Fruit fly (Drosophila melanogaster) whole organism, prepupa: ENCODE data around the gene Nedd4.

Experiments used
- Blimp-1 ChIP-seq: fragments of 200-800 bp; sonication (Bioruptor generic); optimal IDR thresholded peaks from 3 replicates; lab custom pipeline; 2017; ENCODE audit warnings: missing biosample characterization, missing genetic modification characterization, mild to moderate bottlenecking, moderate library complexity, missing genetic modification reagents
- CG10669 ChIP-seq: fragments of 200-800 bp; sonication (Bioruptor generic); optimal IDR thresholded peaks from 3 replicates; lab custom pipeline; 2018; ENCODE audit warnings: missing biosample characterization, mild to moderate bottlenecking, missing genetic modification characterization, moderate library complexity
- CG11294 ChIP-seq: fragments of 200-800 bp; sonication (Bioruptor generic); IDR thresholded peaks from 2 replicates; pipeline ENCODE4 v1.3.6; 2022; ENCODE audit warnings: missing biosample characterization, missing genetic modification characterization
- CG11902 ChIP-seq: fragments of 200-800 bp; sonication (Bioruptor generic); optimal IDR thresholded peaks from 3 replicates; lab custom pipeline; 2016; ENCODE audit warnings: missing biosample characterization, missing genetic modification characterization
- CG15336 ChIP-seq: fragments of 200-800 bp; sonication (Bioruptor generic); IDR thresholded peaks from 2 replicates; pipeline ENCODE4 v1.3.6; 2022; ENCODE audit warnings: missing biosample characterization, missing genetic modification characterization
- CG1621 ChIP-seq: fragments of 200-800 bp; sonication (Bioruptor generic); optimal IDR thresholded peaks from 3 replicates; lab custom pipeline; 2018; ENCODE audit warnings: missing biosample characterization, mild to moderate bottlenecking, missing genetic modification characterization
- CG16779 ChIP-seq: fragments of 200-800 bp; sonication (Bioruptor generic); optimal IDR thresholded peaks from 3 replicates; lab custom pipeline; 2017; ENCODE audit warnings: missing biosample characterization, mild to moderate bottlenecking, missing genetic modification characterization
- CG31627 ChIP-seq: fragments of 200-800 bp; sonication (Bioruptor generic); optimal IDR thresholded peaks from 3 replicates; lab custom pipeline; 2016; ENCODE audit warnings: missing biosample characterization, missing genetic modification characterization
- CG3919 ChIP-seq: fragments of 200-800 bp; sonication (Bioruptor generic); optimal IDR thresholded peaks from 3 replicates; lab custom pipeline; 2016; ENCODE audit warnings: missing biosample characterization, missing genetic modification characterization
- CG4318 ChIP-seq: fragments of 200-800 bp; sonication (Bioruptor generic); optimal IDR thresholded peaks from 3 replicates; lab custom pipeline; 2017; ENCODE audit warnings: missing biosample characterization, mild to moderate bottlenecking, missing genetic modification characterization
- CG6792 ChIP-seq: fragments of 200-800 bp; sonication (Bioruptor generic); optimal IDR thresholded peaks from 3 replicates; lab custom pipeline; 2016; ENCODE audit warnings: missing biosample characterization, missing genetic modification characterization
- CG7368 ChIP-seq: fragments of 200-800 bp; sonication (Bioruptor generic); optimal IDR thresholded peaks from 3 replicates; lab custom pipeline; 2016; ENCODE audit warnings: missing biosample characterization, missing genetic modification characterization
- CG8319 ChIP-seq: fragments of 200-800 bp; sonication (Bioruptor generic); optimal IDR thresholded peaks from 3 replicates; lab custom pipeline; 2016; ENCODE audit warnings: missing biosample characterization, missing genetic modification characterization
- CG8632 ChIP-seq: fragments of 200-800 bp; sonication (Bioruptor generic); optimal IDR thresholded peaks from 3 replicates; lab custom pipeline; 2016; ENCODE audit warnings: missing biosample characterization, missing genetic modification characterization
- CG9139 ChIP-seq: fragments of 200-800 bp; sonication (Bioruptor generic); optimal IDR thresholded peaks from 3 replicates; lab custom pipeline; 2017; ENCODE audit warnings: missing biosample characterization, mild to moderate bottlenecking, missing genetic modification characterization
- Eip75B ChIP-seq: fragments of 200-800 bp; sonication (Bioruptor generic); optimal IDR thresholded peaks from 3 replicates; lab custom pipeline; 2016; ENCODE audit warnings: missing biosample characterization, missing genetic modification characterization
- Eip78C ChIP-seq: fragments of 200-800 bp; sonication (Bioruptor generic); peaks from one replicate; lab custom pipeline; 2016; ENCODE audit warnings: missing biosample characterization, missing genetic modification characterization
- Eip93F ChIP-seq: fragments of 200-800 bp; sonication (Bioruptor generic); optimal IDR thresholded peaks from 2 replicates; lab custom pipeline; 2016; ENCODE audit warnings: missing biosample characterization, mild to moderate bottlenecking, missing genetic modification characterization
- Ets21C ChIP-seq: fragments of 200-800 bp; sonication (Bioruptor generic); optimal IDR thresholded peaks from 3 replicates; lab custom pipeline; 2016; ENCODE audit warnings: missing biosample characterization, missing genetic modification characterization
- Hr38 ChIP-seq: sonication (Bioruptor generic); optimal IDR thresholded peaks from 2 replicates; lab custom pipeline; 2016; ENCODE audit warnings: missing biosample characterization, missing genetic modification characterization
- Hr39 ChIP-seq: fragments of 200-800 bp; sonication (Bioruptor generic); optimal IDR thresholded peaks from 2 replicates; lab custom pipeline; 2016; ENCODE audit warnings: missing biosample characterization, missing genetic modification characterization
- Met ChIP-seq: fragments of 200-800 bp; sonication (Bioruptor generic); optimal IDR thresholded peaks from 3 replicates; lab custom pipeline; 2016; ENCODE audit warnings: missing biosample characterization, missing genetic modification characterization
- OdsH ChIP-seq: fragments of 200-800 bp; sonication (Bioruptor generic); optimal IDR thresholded peaks from 3 replicates; lab custom pipeline; 2016; ENCODE audit warnings: missing biosample characterization, missing genetic modification characterization
- Sox14 ChIP-seq: fragments of 200-800 bp; sonication (Bioruptor generic); optimal IDR thresholded peaks from 3 replicates; lab custom pipeline; 2016; ENCODE audit warnings: missing biosample characterization, missing genetic modification characterization
- Sox15 ChIP-seq: fragments of 200-800 bp; sonication (Bioruptor generic); optimal IDR thresholded peaks from 3 replicates; lab custom pipeline; 2016; ENCODE audit warnings: missing biosample characterization, missing genetic modification characterization
- achi ChIP-seq: fragments of 200-800 bp; sonication (Bioruptor generic); optimal IDR thresholded peaks from 3 replicates; lab custom pipeline; 2016; ENCODE audit warnings: missing biosample characterization, missing genetic modification characterization
- cyc ChIP-seq: fragments of 200-800 bp; sonication (Bioruptor generic); optimal IDR thresholded peaks from 3 replicates; lab custom pipeline; 2016; ENCODE audit warnings: missing biosample characterization, missing genetic modification characterization
- dsx ChIP-seq: fragments of 200-800 bp; optimal IDR thresholded peaks from 3 replicates; lab custom pipeline; 2019; ENCODE audit warnings: missing biosample characterization, mild to moderate bottlenecking, missing genetic modification characterization, moderate library complexity; ENCODE audit not compliant: poor library complexity, severe bottlenecking
- esn ChIP-seq: fragments of 200-800 bp; sonication (Bioruptor generic); optimal IDR thresholded peaks from 2 replicates; lab custom pipeline; 2016; ENCODE audit warnings: missing biosample characterization, mild to moderate bottlenecking, missing genetic modification characterization, moderate library complexity
- fd59A ChIP-seq: fragments of 200-800 bp; sonication (Bioruptor generic); optimal IDR thresholded peaks from 2 replicates; lab custom pipeline; 2017; ENCODE audit warnings: missing biosample characterization, mild to moderate bottlenecking, missing genetic modification characterization, missing genetic modification reagents
- fd85E ChIP-seq: fragments of 200-800 bp; sonication (Bioruptor generic); optimal IDR thresholded peaks from 3 replicates; lab custom pipeline; 2016; ENCODE audit warnings: missing biosample characterization, missing genetic modification characterization
- fkh ChIP-seq: fragments of 200-800 bp; sonication (Bioruptor generic); optimal IDR thresholded peaks from 3 replicates; lab custom pipeline; 2017; ENCODE audit warnings: missing biosample characterization, mild to moderate bottlenecking, missing genetic modification characterization, moderate library complexity
- lz ChIP-seq: fragments of 200-800 bp; sonication (Bioruptor generic); optimal IDR thresholded peaks from 3 replicates; lab custom pipeline; 2016; ENCODE audit warnings: missing biosample characterization, missing genetic modification characterization
- spab ChIP-seq: fragments of 200-800 bp; sonication (Bioruptor generic); optimal IDR thresholded peaks from 2 replicates; lab custom pipeline; 2017; ENCODE audit warnings: missing biosample characterization, mild to moderate bottlenecking, missing genetic modification characterization, missing genetic modification reagents
- ss ChIP-seq, 2 experiments: fragments of 200-800 bp; sonication (Bioruptor generic); optimal IDR thresholded peaks; 2 replicates in 1 of 2; 3 replicates in 1 of 2; lab custom pipeline; 2017 to 2018; ENCODE audit warnings: mild to moderate bottlenecking in 2 of 2, missing biosample characterization in 2 of 2, missing genetic modification characterization in 2 of 2, moderate library complexity in 1 of 2
- svp ChIP-seq: fragments of 200-800 bp; sonication (Bioruptor generic); peaks from one replicate; lab custom pipeline; 2016; ENCODE audit warnings: missing biosample characterization, missing genetic modification characterization
- topi ChIP-seq: fragments of 200-800 bp; sonication (Bioruptor generic); optimal IDR thresholded peaks from 3 replicates; lab custom pipeline; 2016; ENCODE audit warnings: missing biosample characterization, missing genetic modification characterization

Nedd4 gene

DNA sequence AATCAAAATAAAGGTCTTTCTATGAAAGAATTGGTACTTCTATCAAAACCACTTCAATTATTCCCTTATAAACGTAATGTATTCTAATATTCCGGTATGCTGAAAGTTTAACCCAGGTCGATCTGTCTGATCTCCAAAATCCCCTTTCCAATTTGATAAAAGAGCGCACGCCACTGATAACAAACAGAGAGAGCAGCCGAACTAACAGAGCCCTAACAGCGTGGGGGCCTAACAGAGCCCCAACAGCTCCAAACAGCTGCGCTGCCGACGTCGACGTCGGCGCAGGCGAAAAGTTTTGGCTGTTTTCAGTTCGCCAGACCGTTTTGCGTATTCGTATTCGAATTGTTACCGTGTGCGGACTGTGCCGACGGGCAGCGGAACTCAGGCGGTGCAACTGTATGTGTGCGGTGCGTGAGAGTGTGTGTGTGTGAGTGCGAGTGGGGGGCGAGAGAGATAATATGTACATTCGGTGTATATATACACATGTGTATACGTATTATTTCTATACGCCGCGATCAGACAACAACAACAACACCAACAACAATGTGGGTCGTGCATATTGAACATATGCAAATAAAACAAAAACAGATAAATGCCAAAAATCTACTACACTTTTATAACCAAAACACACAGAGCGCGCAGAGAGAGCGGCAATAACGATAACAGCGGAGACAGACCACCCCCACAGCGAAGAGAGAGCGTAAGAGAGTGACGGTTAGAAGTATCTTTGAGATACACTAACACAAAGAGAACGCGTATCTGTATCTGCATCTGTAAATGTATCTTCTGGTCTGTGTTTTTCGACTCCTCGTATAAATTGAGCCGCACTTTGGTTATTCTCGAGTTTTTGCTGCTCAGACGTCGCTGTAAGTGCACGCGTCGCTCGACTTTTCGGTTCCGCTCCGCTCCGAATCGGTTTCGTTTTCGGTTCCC lies 42.8 kb upstream of the Nedd4 start, which contains the start of gene Oatp74D (continued):
- TF ChIP-seq CG8319 (GFP tag; lab: Kevin White, UChicago) (peak; percentile 8), CG10669 (GFP tag; lab: Kevin White, UChicago) (peak; percentile 30), Hr39 (GFP tag; lab: Kevin White, UChicago) (peak; percentile 70), CG7368 (GFP tag; lab: Kevin White, UChicago) (peak; percentile 47), CG15336 (peak; percentile 67), Ets21C (GFP tag; lab: Kevin White, UChicago) (peak; percentile 58), Eip93F (peak; percentile 83), fkh (GFP tag; lab: Kevin White, UChicago) (peak; percentile 99), dsx (peak; percentile 45), Met (GFP tag; lab: Kevin White, UChicago) (peak; percentile 80), OdsH (peak; percentile 64), topi (GFP tag; lab: Kevin White, UChicago) (peak; percentile 78), esn (GFP tag; lab: Kevin White, UChicago) (peak; percentile 77), fd85E (GFP tag; lab: Kevin White, UChicago) (no peak), CG6792 (GFP tag; lab: Kevin White, UChicago) (peak; percentile 46), CG8632 (GFP tag; lab: Kevin White, UChicago) (peak; percentile 63), CG16779 (tag; lab: Kevin White, UChicago) (peak; percentile 40), CG31627 (GFP tag; lab: Kevin White, UChicago) (peak; percentile 72), Eip75B (GFP tag; lab: Kevin White, UChicago) (peak; percentile 45), CG9139 (peak; percentile 17), Hr38 (GFP tag; lab: Kevin White, UChicago) (no peak), CG11902 (GFP tag; lab: Kevin White, UChicago) (no peak), Blimp-1 (GFP tag; lab: Kevin White, UChicago) (peak; percentile 62), achi (GFP tag; lab: Kevin White, UChicago) (peak; percentile 49), CG4318 (GFP tag; lab: Kevin White, UChicago) (no peak), CG1621 (tag; lab: Kevin White, UChicago) (peak; percentile 19), lz (peak; percentile 72), Sox14 (GFP tag; lab: Kevin White, UChicago) (peak; percentile 46), spab (no peak), fd59A (GFP tag; lab: Kevin White, UChicago) (no peak)
- TF ChIP-seq, all 60 proteins: peak for 49

DNA sequence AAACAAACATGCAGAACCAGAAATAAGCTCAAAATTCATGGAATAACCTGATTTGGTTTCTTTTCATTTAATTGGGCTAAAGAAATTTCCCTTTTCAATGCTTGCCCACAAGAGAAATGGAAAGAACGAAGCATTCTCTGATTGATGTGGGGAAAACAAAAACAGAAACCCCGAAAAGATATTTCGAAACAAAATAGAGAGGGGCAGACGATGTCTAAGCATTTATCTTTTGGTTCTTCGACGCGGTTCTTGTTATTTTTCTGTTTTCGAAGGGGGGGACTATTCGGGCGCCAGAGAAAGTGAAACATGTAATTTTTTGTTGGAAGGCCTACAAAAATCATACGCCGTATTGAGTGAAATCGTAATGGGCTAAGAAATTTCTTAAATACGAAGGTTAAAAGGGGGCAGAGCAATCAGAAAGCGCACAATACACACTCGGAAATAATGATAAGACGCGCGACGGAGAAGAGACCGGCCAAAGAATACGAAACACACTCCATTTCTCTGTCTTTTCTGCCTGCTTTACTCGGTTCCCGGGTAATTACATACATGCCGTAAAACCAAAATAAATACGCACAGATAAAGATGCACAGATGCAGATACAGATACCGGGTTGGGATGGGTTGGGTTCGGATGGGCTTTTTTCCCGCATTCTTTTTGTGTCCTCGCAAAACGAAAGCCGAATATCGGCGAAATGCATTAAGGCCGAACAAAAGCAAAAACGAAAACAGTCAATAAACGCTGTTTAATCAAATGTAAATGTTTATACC lies 41.1 kb upstream of the Nedd4 start:
- TF ChIP-seq Eip78C (GFP tag; lab: Kevin White, UChicago) (peak; percentile 62), CG11294 (GFP tag; lab: Robert Waterston, UW) (no peak), Sox15 (no peak), CG3919 (GFP tag; lab: Kevin White, UChicago) (no peak), CG1621 (tag; lab: Kevin White, UChicago) (peak; percentile 16), Blimp-1 (GFP tag; lab: Kevin White, UChicago) (peak; percentile 30), esn (GFP tag; lab: Kevin White, UChicago) (no peak), ss (GFP tag; optimal IDR thresholded peaks at IDR 0.05; lab: Kevin White, UChicago) (peak; percentile 2 to 27), svp (peak; percentile 89), CG6792 (GFP tag; lab: Kevin White, UChicago) (no peak), Eip75B (GFP tag; lab: Kevin White, UChicago) (peak; percentile 5), CG16779 (tag; lab: Kevin White, UChicago) (no peak), topi (GFP tag; lab: Kevin White, UChicago) (no peak), Hr38 (GFP tag; lab: Kevin White, UChicago) (no peak), fkh (GFP tag; lab: Kevin White, UChicago) (peak; percentile 12), cyc (GFP tag; lab: Kevin White, UChicago) (no peak)
